Worm (Caenorhabditis elegans) whole organism, L1 larva: ENCODE measurements around the gene oac-2.
A peak's percentile ranks its signal among the peaks of the same experiment; 100 is the strongest.

Experiments used
- F16B12.6 ChIP-seq: fragments of 150-350 bp; optimal IDR thresholded peaks from 2 replicates; lab custom pipeline; 2014; ENCODE audit warnings: missing biosample characterization, missing genetic modification characterization
- Y116A8C.19 ChIP-seq: sonication (generic microtip); optimal IDR thresholded peaks from 2 replicates; lab custom pipeline; 2016; ENCODE audit warnings: missing compliant biosample characterization, missing genetic modification characterization, borderline replicate concordance
- alr-1 ChIP-seq: fragments of 200-800 bp; sonication (Bioruptor generic); optimal IDR thresholded peaks from 2 replicates; lab custom pipeline; 2018; ENCODE audit warnings: borderline replicate concordance, mild to moderate bottlenecking, missing genetic modification characterization, missing compliant biosample characterization
- blmp-1 ChIP-seq: fragments of 150-350 bp; optimal IDR thresholded peaks from 2 replicates; lab custom pipeline; 2014; ENCODE audit warnings: missing biosample characterization, missing genetic modification characterization
- ceh-88 ChIP-seq: fragments of 200-800 bp; sonication (Bioruptor generic); IDR thresholded peaks from 2 replicates; pipeline ENCODE4 v1.3.6; 2022; ENCODE audit warnings: missing genetic modification characterization, missing compliant biosample characterization
- ceh-90 ChIP-seq: sonication (generic microtip); optimal IDR thresholded peaks from 2 replicates; lab custom pipeline; 2016; ENCODE audit warnings: missing genetic modification characterization, missing compliant biosample characterization
- ces-1 ChIP-seq: fragments of 150-350 bp; optimal IDR thresholded peaks from 2 replicates; lab custom pipeline; 2014; ENCODE audit warnings: missing biosample characterization, missing genetic modification reagents, missing genetic modification characterization
- dpl-1 ChIP-seq, 3 experiments: fragments of 150-350 bp in 2 of 3; sonication (generic microtip) in 1 of 3; optimal IDR thresholded peaks; 2 replicates each; lab custom pipeline; 2014 to 2017; ENCODE audit warnings: missing biosample characterization in 3 of 3, missing genetic modification characterization in 3 of 3, missing genetic modification reagents in 3 of 3
- efl-1 ChIP-seq, 4 experiments: fragments of 150-350 bp; optimal IDR thresholded peaks in 3 of 4; peaks in 1 of 4; 1 replicate in 1 of 4; 2 replicates in 3 of 4; lab custom pipeline; 2014; ENCODE audit warnings: missing biosample characterization in 2 of 4, missing genetic modification characterization in 2 of 4, missing genetic modification reagents in 2 of 4
- egl-27 ChIP-seq, 2 experiments: fragments of 150-350 bp in 1 of 2; sonication (generic microtip); optimal IDR thresholded peaks; 3 replicates each; lab custom pipeline; 2017 to 2018; ENCODE audit warnings: missing biosample characterization in 2 of 2, missing genetic modification characterization in 2 of 2, missing genetic modification reagents in 2 of 2
- elt-3 ChIP-seq, 6 experiments: fragments of 150-350 bp in 1 of 6; sonication (generic microtip); optimal IDR thresholded peaks; 2 replicates each; lab custom pipeline; 2017 to 2018; ENCODE audit warnings: missing biosample characterization in 6 of 6, missing genetic modification characterization in 6 of 6, inconsistent platforms in 1 of 6
- fkh-8 ChIP-seq: sonication (generic microtip); optimal IDR thresholded peaks from 2 replicates; lab custom pipeline; 2016; ENCODE audit warnings: mild to moderate bottlenecking, missing genetic modification characterization, missing compliant biosample characterization
- grh-1 ChIP-seq: fragments of 200-800 bp; sonication (Bioruptor generic); IDR thresholded peaks from 2 replicates; pipeline ENCODE4 v1.3.6; 2022; ENCODE audit warnings: missing genetic modification reagents, missing genetic modification characterization, missing compliant biosample characterization
- isw-1 ChIP-seq: fragments of 200-800 bp; sonication (Bioruptor generic); IDR thresholded peaks from 2 replicates; pipeline ENCODE4 v1.3.6; 2022; ENCODE audit warnings: missing genetic modification characterization, missing compliant biosample characterization
- jun-1 ChIP-seq: fragments of 150-350 bp; optimal IDR thresholded peaks from 2 replicates; lab custom pipeline; 2014; ENCODE audit warnings: missing biosample characterization, missing genetic modification reagents, missing genetic modification characterization
- lin-15B ChIP-seq: fragments of 150-350 bp; sonication (generic microtip); optimal IDR thresholded peaks from 3 replicates; lab custom pipeline; 2014; ENCODE audit warnings: missing biosample characterization, missing genetic modification characterization
- lir-3 ChIP-seq: sonication (generic microtip); optimal IDR thresholded peaks from 2 replicates; lab custom pipeline; 2016; ENCODE audit warnings: mild to moderate bottlenecking, missing genetic modification characterization, moderate library complexity, missing compliant biosample characterization; ENCODE audit not compliant: poor library complexity
- mdl-1 ChIP-seq, 2 experiments: fragments of 150-350 bp; optimal IDR thresholded peaks; 2 replicates each; lab custom pipeline; 2014 to 2017; ENCODE audit warnings: missing biosample characterization in 2 of 2, missing genetic modification characterization in 2 of 2, inconsistent platforms in 1 of 2
- mef-2 ChIP-seq: fragments of 150-350 bp; optimal IDR thresholded peaks from 2 replicates; lab custom pipeline; 2014; ENCODE audit warnings: missing biosample characterization, missing genetic modification characterization
- mep-1 ChIP-seq: fragments of 150-350 bp; optimal IDR thresholded peaks from 2 replicates; lab custom pipeline; 2014; ENCODE audit warnings: missing biosample characterization, missing genetic modification characterization
- nhr-237 ChIP-seq: fragments of 150-350 bp; optimal IDR thresholded peaks from 2 replicates; lab custom pipeline; 2014; ENCODE audit warnings: missing biosample characterization, missing genetic modification characterization
- nhr-28 ChIP-seq: fragments of 150-350 bp; optimal IDR thresholded peaks from 2 replicates; lab custom pipeline; 2014; ENCODE audit warnings: missing biosample characterization, missing genetic modification characterization
- nhr-77 ChIP-seq: fragments of 150-350 bp; optimal IDR thresholded peaks from 2 replicates; lab custom pipeline; 2014; ENCODE audit warnings: missing biosample characterization, missing genetic modification characterization
- nhr-84 ChIP-seq: sonication (generic microtip); optimal IDR thresholded peaks from 2 replicates; lab custom pipeline; 2017; ENCODE audit warnings: missing biosample characterization, missing genetic modification characterization
- nhr-85 ChIP-seq: sonication (generic microtip); peaks from one replicate; lab custom pipeline; 2016; ENCODE audit warnings: missing genetic modification characterization, inconsistent platforms, missing compliant biosample characterization
- rnt-1 ChIP-seq: sonication (generic microtip); optimal IDR thresholded peaks from 2 replicates; lab custom pipeline; 2016; ENCODE audit warnings: mild to moderate bottlenecking, missing genetic modification characterization, moderate library complexity, missing compliant biosample characterization
- snpc-4 ChIP-seq: fragments of 150-350 bp; optimal IDR thresholded peaks from 2 replicates; lab custom pipeline; 2014; ENCODE audit warnings: missing biosample characterization, missing genetic modification characterization
- snu-23 ChIP-seq: sonication (generic microtip); optimal IDR thresholded peaks from 2 replicates; lab custom pipeline; 2016; ENCODE audit warnings: missing genetic modification characterization, missing compliant biosample characterization
- tbx-2 ChIP-seq: sonication (generic microtip); optimal IDR thresholded peaks from 2 replicates; lab custom pipeline; 2016; ENCODE audit warnings: missing genetic modification characterization, missing compliant biosample characterization
- unc-130 ChIP-seq: fragments of 150-350 bp; optimal IDR thresholded peaks from 2 replicates; lab custom pipeline; 2017; ENCODE audit warnings: missing biosample characterization, missing genetic modification characterization, inconsistent platforms
- unc-30 ChIP-seq: sonication (generic microtip); optimal IDR thresholded peaks from 2 replicates; lab custom pipeline; 2017; ENCODE audit warnings: missing biosample characterization, missing genetic modification characterization
- unc-86 ChIP-seq: sonication (generic microtip); optimal IDR thresholded peaks from 2 replicates; lab custom pipeline; 2016; ENCODE audit warnings: missing genetic modification characterization, missing compliant biosample characterization
- unc-98 ChIP-seq: fragments of 200-800 bp; sonication (Bioruptor generic); IDR thresholded peaks from 2 replicates; pipeline ENCODE4 v1.3.6; 2022; ENCODE audit warnings: missing genetic modification characterization, missing compliant biosample characterization
- zag-1 ChIP-seq: fragments of 150-350 bp; optimal IDR thresholded peaks from 2 replicates; lab custom pipeline; 2014; ENCODE audit warnings: missing biosample characterization, missing genetic modification characterization

The oac-2 gene

ce11 chrV:3468436-3468835, 6.5 kb downstream of the oac-2 start, which contains the start of gene gst-33 (continued):
- TF ChIP-seq rnt-1 (no peak), isw-1 (GFP tag; lab: Robert Waterston, UW) (no peak), nhr-85 (tag; lab: Kevin White, UChicago) (peak; percentile 80), mef-2 (no peak), nhr-84 (tag; lab: Kevin White, UChicago) (no peak), egl-27 (tag; optimal IDR thresholded peaks at IDR 0.05; lab: Kevin White, UChicago) (no peak), blmp-1 (tag; lab: Kevin White, UChicago) (peak; percentile 92), elt-3 (tag; optimal IDR thresholded peaks at IDR 0.05; lab: Kevin White, UChicago) (peak in 1 of 6 experiments; percentile 26), Y116A8C.19 (tag; lab: Kevin White, UChicago) (no peak), ces-1 (GFP tag; lab: Kevin White, UChicago) (no peak), lin-15B (tag; lab: Kevin White, UChicago) (no peak), unc-86 (tag; lab: Kevin White, UChicago) (no peak), mdl-1 (tag; optimal IDR thresholded peaks at IDR 0.05; lab: Kevin White, UChicago) (peak in 1 of 2 experiments; percentile 28), snu-23 (peak; percentile 51)

DNA sequence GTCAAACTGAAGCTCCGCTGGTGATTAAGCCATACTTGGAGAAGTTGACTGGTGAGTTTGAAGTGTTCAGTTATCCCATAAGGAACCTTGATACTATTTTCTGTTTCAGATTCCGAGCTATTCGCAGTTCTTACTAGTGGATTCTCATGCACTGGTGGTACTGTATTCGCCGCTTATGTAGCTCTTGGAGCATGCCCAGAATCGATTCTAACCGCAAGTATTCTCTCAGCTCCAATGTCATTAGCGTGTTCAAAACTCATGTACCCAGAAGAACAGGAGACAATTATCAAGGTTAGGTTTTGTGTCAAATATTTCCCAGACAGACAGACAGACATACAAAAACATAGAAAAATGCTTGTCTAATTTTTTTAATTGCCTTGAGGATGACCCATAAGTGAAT, 10.0 kb downstream of the oac-2 start:
- TF ChIP-seq snpc-4 = no peak

DNA sequence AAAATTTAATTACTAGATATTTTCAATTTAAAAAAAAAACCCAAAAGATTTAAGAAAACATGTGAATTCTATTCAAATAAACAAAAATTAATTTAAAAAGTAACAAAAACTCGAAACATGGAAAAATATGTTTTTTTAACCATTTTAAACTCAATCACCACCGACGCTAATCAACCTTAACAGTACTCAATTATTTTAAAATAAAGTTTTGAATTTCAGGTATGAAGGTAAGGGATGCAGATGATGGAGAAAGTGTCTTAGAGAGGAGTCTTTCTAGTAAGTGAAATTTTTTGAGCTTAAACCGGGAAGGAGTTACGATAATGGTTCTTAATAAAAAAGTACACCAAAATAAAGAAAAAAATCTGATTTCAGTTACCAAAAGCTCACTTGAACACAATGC, 11.4 kb downstream of the oac-2 start, which contains the start of gene slc-28.1:
slc-28.1 (plus strand) TSS at position 301 of the 400 bp plus-strand sequence.
- no peak for TF ChIP-seq nhr-237 (tag; lab: Kevin White, UChicago)
- TF ChIP-seq efl-1 (optimal IDR thresholded peaks at IDR 0.05; lab: Kevin White, UChicago) = no peak
- TF ChIP-seq efl-1 (GFP tag; optimal IDR thresholded peaks at IDR 0.05 in 1 of 2; lab: Kevin White, UChicago) = peak in 1 of 2 experiments; percentile 34

- no peak for TF ChIP-seq dpl-1 (GFP tag; optimal IDR thresholded peaks at IDR 0.05; lab: Kevin White, UChicago)
- TF ChIP-seq unc-30 (tag; lab: Kevin White, UChicago) = no peak
- TF ChIP-seq nhr-84 (tag; lab: Kevin White, UChicago) = no peak
- TF ChIP-seq mep-1 (tag; lab: Kevin White, UChicago) = no peak
- no peak for TF ChIP-seq ces-1 (GFP tag; lab: Kevin White, UChicago)
- TF ChIP-seq efl-1 (optimal IDR thresholded peaks at IDR 0.05; lab: Kevin White, UChicago) = no peak
- no peak for TF ChIP-seq efl-1 (GFP tag; optimal IDR thresholded peaks at IDR 0.05 in 1 of 2; lab: Kevin White, UChicago)
- TF ChIP-seq unc-98 = no peak
- TF ChIP-seq egl-27 (tag; optimal IDR thresholded peaks at IDR 0.05; lab: Kevin White, UChicago) = no peak
- TF ChIP-seq nhr-237 (tag; lab: Kevin White, UChicago) = no peak
- no peak for TF ChIP-seq alr-1 (tag; lab: Kevin White, UChicago)
- TF ChIP-seq lir-3 = no peak
Observed at ce11 chrV:3459919-3460318, 15.0 kb downstream of the oac-2 start, which contains the start of gene slc-28.2. Gene slc-28.2, plus strand, starts transcription at chrV:3460219.

- TF ChIP-seq lin-15B (tag; lab: Kevin White, UChicago) = no peak
- no peak for TF ChIP-seq nhr-28 (tag; lab: Kevin White, UChicago)
- no peak for TF ChIP-seq efl-1 (optimal IDR thresholded peaks at IDR 0.05; lab: Kevin White, UChicago)
- TF ChIP-seq efl-1 (GFP tag; optimal IDR thresholded peaks at IDR 0.05 in 1 of 2; lab: Kevin White, UChicago) = peak in 1 of 2 experiments; percentile 55
Observed at ce11 chrV:3455135-3455747, 19.7 kb downstream of the oac-2 start.

DNA sequence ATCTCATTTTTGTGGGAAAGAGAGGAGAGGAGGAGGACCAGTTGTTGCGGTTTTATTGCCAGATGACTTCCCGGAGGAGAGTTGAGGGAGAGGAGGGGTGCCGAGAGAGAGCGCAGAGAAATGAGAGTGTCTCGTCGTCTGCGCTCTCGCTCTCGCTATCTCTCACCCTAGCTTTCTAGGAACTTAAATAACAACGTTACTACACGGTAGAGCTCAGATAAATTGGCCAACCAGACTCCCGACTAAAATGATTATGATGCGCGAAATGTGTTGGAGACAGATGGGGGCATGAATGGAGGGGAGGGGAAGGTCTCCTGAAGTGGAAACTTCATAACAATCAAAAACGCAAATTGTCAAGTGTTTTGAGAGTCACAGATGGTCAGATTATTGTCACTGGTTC, 20.3 kb downstream of the oac-2 start:
- TF ChIP-seq fkh-8 = no peak
- TF ChIP-seq ceh-88 (GFP tag; lab: Robert Waterston, UW) = no peak
- no peak for TF ChIP-seq F16B12.6 (tag; lab: Kevin White, UChicago)
- no peak for TF ChIP-seq nhr-77 (tag; lab: Kevin White, UChicago)
- no peak for TF ChIP-seq grh-1 (GFP tag; lab: Robert Waterston, UW)
- TF ChIP-seq unc-86 (tag; lab: Kevin White, UChicago) = no peak
- TF ChIP-seq tbx-2 (tag; lab: Kevin White, UChicago) = no peak
- TF ChIP-seq jun-1 (tag; lab: Kevin White, UChicago) = no peak
- TF ChIP-seq ceh-90 = no peak
- no peak for TF ChIP-seq unc-130 (tag; lab: Kevin White, UChicago)
- TF ChIP-seq zag-1 (tag; lab: Kevin White, UChicago) = no peak
- TF ChIP-seq alr-1 (tag; lab: Kevin White, UChicago) = no peak
- TF ChIP-seq egl-27 (tag; optimal IDR thresholded peaks at IDR 0.05; lab: Kevin White, UChicago) = no peak
